Fruit fly (Drosophila melanogaster): ENCODE results near the gene crp.

Gene crp

DNA sequence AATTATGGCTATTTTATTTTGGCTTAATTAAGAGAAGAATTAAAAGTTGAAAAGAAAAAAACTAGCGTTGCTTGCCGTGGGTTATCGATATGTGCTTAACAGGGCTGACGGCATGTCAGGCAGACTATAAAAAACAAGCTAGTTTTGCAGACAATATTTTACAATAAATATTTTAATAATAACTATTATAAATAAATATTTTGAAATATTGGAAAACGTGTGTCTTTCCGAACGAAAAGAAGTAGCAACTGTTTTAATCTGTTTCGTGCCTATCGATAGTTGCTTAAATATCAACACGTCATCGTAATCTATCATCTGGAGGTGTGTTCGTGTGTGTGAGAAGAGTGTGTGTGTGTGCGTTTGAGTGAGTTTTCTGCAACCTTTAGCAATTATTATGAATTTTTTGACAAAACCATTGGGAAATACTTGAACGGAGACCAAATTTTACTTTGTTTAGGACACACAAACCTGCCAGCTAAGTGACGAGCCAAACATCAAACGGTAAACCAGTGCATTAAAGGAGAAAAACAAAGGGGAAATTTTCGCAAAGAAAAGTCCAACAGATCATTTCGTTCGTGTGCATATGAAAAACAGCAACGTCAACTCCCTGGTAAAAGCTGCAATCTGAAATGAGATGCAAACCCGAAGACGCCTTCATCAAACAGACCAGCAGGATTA, 19.6 kb upstream of the crp start, which contains the start of the genes CG5861 and Syx5:
Gene CG5861, minus strand, starts transcription at position 273 of the 678 bp plus-strand sequence.
Gene Syx5, plus strand, starts transcription at position 321 of the 678 bp plus-strand sequence.
- TF ChIP-seq jim (GFP tag; optimal IDR thresholded peaks at IDR 0.05), result no peak
- no peak for TF ChIP-seq Rel (GFP tag; optimal IDR thresholded peaks at IDR 0.05)
- peak; percentile 42 for TF ChIP-seq Rel (tag; optimal IDR thresholded peaks at IDR 0.05)
- TF ChIP-seq pan (optimal IDR thresholded peaks at IDR 0.05), result no peak
- TF ChIP-seq sv (GFP tag; optimal IDR thresholded peaks at IDR 0.05), result no peak
- no peak for TF ChIP-seq Abd-B (GFP tag; optimal IDR thresholded peaks at IDR 0.05)
- peak; percentile 66 for TF ChIP-seq psq (GFP tag; optimal IDR thresholded peaks at IDR 0.05)
- no peak for TF ChIP-seq Vsx2 (GFP tag; optimal IDR thresholded peaks at IDR 0.05; ENCODE audit: partially characterized antibody)
- peak; percentile 70 for TF ChIP-seq HLH106 (tag; optimal IDR thresholded peaks at IDR 0.05)
- no peak for TF ChIP-seq dmrt93B (GFP tag; optimal IDR thresholded peaks at IDR 0.05)
- TF ChIP-seq Dfd (GFP tag; optimal IDR thresholded peaks at IDR 0.05), result no peak
- peak; percentile 63 for TF ChIP-seq sage (GFP tag; optimal IDR thresholded peaks at IDR 0.05)
- TF ChIP-seq CG9705 (GFP tag; optimal IDR thresholded peaks at IDR 0.05), result peak; percentile 53
- no peak for TF ChIP-seq CrebA (GFP tag; optimal IDR thresholded peaks at IDR 0.05; ENCODE audit: borderline replicate concordance)
- peak; percentile 46 for TF ChIP-seq Sp1 (GFP tag; optimal IDR thresholded peaks at IDR 0.05)
- TF ChIP-seq brk (GFP tag; optimal IDR thresholded peaks at IDR 0.05), result no peak
- TF ChIP-seq Mio (GFP tag; optimal IDR thresholded peaks at IDR 0.05), result no peak
- TF ChIP-seq N (GFP tag; optimal IDR thresholded peaks at IDR 0.05), result no peak
- TF ChIP-seq Hnf4 (GFP tag; optimal IDR thresholded peaks at IDR 0.05), result peak; percentile 59
- TF ChIP-seq woc (GFP tag; optimal IDR thresholded peaks at IDR 0.05), result peak; percentile 45
- no peak for TF ChIP-seq usp (GFP tag; optimal IDR thresholded peaks at IDR 0.05)
- TF ChIP-seq Dif (GFP tag; optimal IDR thresholded peaks at IDR 0.05; ENCODE audit: partially characterized antibody), result peak; percentile 8
- TF ChIP-seq Jra (GFP tag; optimal IDR thresholded peaks at IDR 0.05), result peak; percentile 70
- no peak for TF ChIP-seq Hr83 (GFP tag; optimal IDR thresholded peaks at IDR 0.05; ENCODE audit: poor library complexity, severe bottlenecking)
- peak; percentile 38 for TF ChIP-seq Myc (optimal IDR thresholded peaks at IDR 0.05)
- TF ChIP-seq br (GFP tag; optimal IDR thresholded peaks at IDR 0.05), result no peak
- peak; percentile 30 for TF ChIP-seq ey (GFP tag; optimal IDR thresholded peaks at IDR 0.05)
- no peak for TF ChIP-seq fru (GFP tag; optimal IDR thresholded peaks at IDR 0.05)
- no peak for TF ChIP-seq tai (GFP tag; optimal IDR thresholded peaks at IDR 0.05)
- TF ChIP-seq dsf (GFP tag; optimal IDR thresholded peaks at IDR 0.05; ENCODE audit: borderline replicate concordance), result no peak
- no peak for TF ChIP-seq dl (GFP tag; optimal IDR thresholded peaks at IDR 0.05; ENCODE audit: insufficient read depth in 1 of 2, partially characterized antibody in 2 of 2)
- TF ChIP-seq lola (GFP tag; optimal IDR thresholded peaks at IDR 0.05), result no peak
- no peak for TF ChIP-seq h (GFP tag; optimal IDR thresholded peaks at IDR 0.05)
- TF ChIP-seq Hr78 (GFP tag; optimal IDR thresholded peaks at IDR 0.05), result no peak
- no peak for TF ChIP-seq GATAd (GFP tag; optimal IDR thresholded peaks at IDR 0.05)
- TF ChIP-seq foxo (GFP tag; optimal IDR thresholded peaks at IDR 0.05), result peak in 1 of 2 experiments; percentile 65
- TF ChIP-seq CG32264 (GFP tag; optimal IDR thresholded peaks at IDR 0.05), result peak; percentile 6
- peak; percentile 25 for TF ChIP-seq OdsH (GFP tag; optimal IDR thresholded peaks at IDR 0.05)
- peak; percentile 61 for TF ChIP-seq rgr (GFP tag; optimal IDR thresholded peaks at IDR 0.05)

DNA sequence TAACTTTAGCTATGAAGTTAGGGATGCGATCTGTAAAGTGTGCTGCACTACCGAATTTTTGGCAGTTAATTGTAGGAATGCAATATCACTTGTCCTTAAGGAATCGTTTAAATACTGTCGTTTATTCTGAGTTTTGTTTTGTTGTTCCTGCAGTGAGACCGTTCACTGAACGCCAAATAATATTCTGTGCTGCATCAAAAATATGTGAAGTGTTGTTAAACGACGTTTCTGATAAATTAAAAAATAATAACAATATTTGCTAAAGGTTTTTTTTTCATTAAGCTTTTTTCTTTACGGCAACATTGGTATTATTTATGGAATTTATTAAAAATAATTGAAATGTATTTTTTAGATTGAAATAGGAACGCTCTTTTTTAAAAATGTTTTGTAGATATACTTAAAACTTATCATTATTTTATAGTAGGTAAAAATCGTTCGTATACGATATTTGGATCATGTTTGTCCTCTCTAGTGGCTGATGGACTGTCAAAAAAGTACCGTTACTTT, 15.3 kb upstream of the crp start, which contains the start of gene GMF:
Gene GMF, minus strand, starts transcription at position 182 of the 507 bp plus-strand sequence.
- TF ChIP-seq dsf (GFP tag; optimal IDR thresholded peaks at IDR 0.05; ENCODE audit: borderline replicate concordance), result peak; percentile 23
- no peak for TF ChIP-seq h (GFP tag; optimal IDR thresholded peaks at IDR 0.05)
- peak; percentile 30 for TF ChIP-seq HLH106 (tag; optimal IDR thresholded peaks at IDR 0.05)
- no peak for TF ChIP-seq brk (GFP tag; optimal IDR thresholded peaks at IDR 0.05)
- peak; percentile 19 for TF ChIP-seq ey (GFP tag; optimal IDR thresholded peaks at IDR 0.05)
- no peak for TF ChIP-seq N (GFP tag; optimal IDR thresholded peaks at IDR 0.05)
- TF ChIP-seq woc (GFP tag; optimal IDR thresholded peaks at IDR 0.05), result peak; percentile 57
- peak; percentile 21 for TF ChIP-seq psq (GFP tag; optimal IDR thresholded peaks at IDR 0.05)
- TF ChIP-seq lola (GFP tag; optimal IDR thresholded peaks at IDR 0.05), result no peak
- TF ChIP-seq CrebA (GFP tag; optimal IDR thresholded peaks at IDR 0.05; ENCODE audit: borderline replicate concordance), result no peak
- TF ChIP-seq Rel (GFP tag; optimal IDR thresholded peaks at IDR 0.05), result no peak
- TF ChIP-seq Rel (tag; optimal IDR thresholded peaks at IDR 0.05), result peak; percentile 20
- no peak for TF ChIP-seq GATAd (GFP tag; optimal IDR thresholded peaks at IDR 0.05)
- no peak for TF ChIP-seq Mio (GFP tag; optimal IDR thresholded peaks at IDR 0.05)
- TF ChIP-seq jim (GFP tag; optimal IDR thresholded peaks at IDR 0.05), result no peak
- TF ChIP-seq foxo (GFP tag; optimal IDR thresholded peaks at IDR 0.05), result peak in 1 of 2 experiments; percentile 62
- no peak for TF ChIP-seq CG9705 (GFP tag; optimal IDR thresholded peaks at IDR 0.05)
- no peak for TF ChIP-seq br (GFP tag; optimal IDR thresholded peaks at IDR 0.05)
- TF ChIP-seq Jra (GFP tag; optimal IDR thresholded peaks at IDR 0.05), result peak; percentile 67
- peak; percentile 58 for TF ChIP-seq Hnf4 (GFP tag; optimal IDR thresholded peaks at IDR 0.05)
- TF ChIP-seq Sp1 (GFP tag; optimal IDR thresholded peaks at IDR 0.05), result peak; percentile 51
- TF ChIP-seq rgr (GFP tag; optimal IDR thresholded peaks at IDR 0.05), result peak; percentile 64

Data from whole organism, wandering third instar larva.